Fruit fly (Drosophila melanogaster): ENCODE data around the gene cdi.

DNA sequence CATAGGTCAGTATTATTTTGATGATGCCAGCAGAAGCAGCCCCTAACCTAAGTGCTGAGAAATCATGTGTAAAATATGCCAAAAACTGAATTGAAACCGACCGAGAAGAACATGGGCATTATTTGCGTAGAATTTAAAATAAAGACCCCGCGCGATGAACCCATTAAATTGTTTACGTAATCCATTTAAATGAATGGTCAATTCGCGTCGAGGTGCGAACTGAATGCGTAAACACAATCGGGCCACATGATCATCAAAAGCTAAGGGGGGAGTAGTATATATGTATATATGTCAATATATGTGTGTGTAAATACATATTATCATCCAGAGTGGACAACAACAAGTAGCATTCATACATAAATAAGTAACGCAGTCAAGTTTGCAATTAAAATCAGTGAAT lies 33.9 kb downstream of the cdi start:
- TF ChIP-seq Dll (optimal IDR thresholded peaks at IDR 0.05), result no peak
- no peak for TF ChIP-seq usp (GFP tag; optimal IDR thresholded peaks at IDR 0.05)
- TF ChIP-seq psq (optimal IDR thresholded peaks at IDR 0.05), result no peak
- TF ChIP-seq pan (optimal IDR thresholded peaks at IDR 0.05), result no peak

Measured in whole organism.